Worm (Caenorhabditis elegans): ENCODE measurements around the gene math-16.

Gene math-16

ce11 chrII:1850840-1851294 lies 27.7 kb downstream of the math-16 start, which contains the start of gene C52E2.3:
C52E2.3 (plus strand) TSS chrII:1851244.
- TF ChIP-seq dox-1 (GFP tag; IDR thresholded peaks at IDR 0.05) (no peak), bed-1 (GFP tag; IDR thresholded peaks at IDR 0.05) (no peak), F39B2.1 (GFP tag; IDR thresholded peaks at IDR 0.05) (no peak), hlh-12 (tag; optimal IDR thresholded peaks at IDR 0.05) (no peak), fkh-3 (tag; optimal IDR thresholded peaks at IDR 0.05) (no peak), lag-1 (GFP tag; IDR thresholded peaks at IDR 0.05) (no peak), atf-7 (tag; optimal IDR thresholded peaks at IDR 0.05) (no peak), lsl-1 (GFP tag; optimal IDR thresholded peaks at IDR 0.05) (no peak), hsf-1 (GFP tag; IDR thresholded peaks at IDR 0.05) (no peak), F57C9.4 (tag; optimal IDR thresholded peaks at IDR 0.05) (no peak), mel-28 (tag; optimal IDR thresholded peaks at IDR 0.05; ENCODE audit: borderline replicate concordance) (no peak), nhr-27 (tag; optimal IDR thresholded peaks at IDR 0.05) (no peak), cebp-2 (GFP tag; IDR thresholded peaks at IDR 0.05) (no peak), K12H6.12 (tag; optimal IDR thresholded peaks at IDR 0.05) (no peak), snpc-1.3 (tag; optimal IDR thresholded peaks at IDR 0.05; ENCODE audit: insufficient read depth) (no peak), let-526 (GFP tag; IDR thresholded peaks at IDR 0.05) (no peak)

ce11 chrII:1850299-1850698 lies 28.3 kb downstream of the math-16 start, which contains the start of gene fbxb-96:
fbxb-96 (minus strand) TSS chrII:1850399.
- TF ChIP-seq ztf-22 (GFP tag; optimal IDR thresholded peaks at IDR 0.05) (no peak), rpc-1 (optimal IDR thresholded peaks at IDR 0.05) (no peak), rpc-1 (tag; optimal IDR thresholded peaks at IDR 0.05) (no peak), F52B5.7 (tag; optimal IDR thresholded peaks at IDR 0.05) (no peak)

ce11 chrII:1848109-1848508 lies 30.5 kb downstream of the math-16 start, which contains the start of gene fbxb-97:
fbxb-97 (minus strand) TSS chrII:1848161.
- no peak for TF ChIP-seq F10E7.11 (tag; optimal IDR thresholded peaks at IDR 0.05)
- TF ChIP-seq hmg-20 (GFP tag; IDR thresholded peaks at IDR 0.05), result no peak
- peak; percentile 42; the same call in 1 of the 2 replicates for TF ChIP-seq madf-6 (GFP tag; IDR thresholded peaks at IDR 0.05)
- TF ChIP-seq hmg-1.2 (GFP tag; IDR thresholded peaks at IDR 0.05), result peak; percentile 20; the same call in 1 of the 2 replicates
- TF ChIP-seq T26A5.8 (tag; optimal IDR thresholded peaks at IDR 0.05), result no peak
- TF ChIP-seq egrh-3 (GFP tag; IDR thresholded peaks at IDR 0.05), result no peak
- no peak for TF ChIP-seq dox-1 (GFP tag; IDR thresholded peaks at IDR 0.05)

- TF ChIP-seq nhr-90 (tag; optimal IDR thresholded peaks at IDR 0.05) (no peak), nfyb-1 (GFP tag; IDR thresholded peaks at IDR 0.05) (peak; percentile 58; the same call in 1 of the 2 replicates)
Measured at ce11 chrII:1844552-1844951, 34.0 kb downstream of the math-16 start.

- TF ChIP-seq nhr-80 (tag; optimal IDR thresholded peaks at IDR 0.05) (peak; percentile 60), F49E8.2 (tag; optimal IDR thresholded peaks at IDR 0.05; ENCODE audit: insufficient read depth) (no peak)
Measured at ce11 chrII:1842894-1843293, 35.7 kb downstream of the math-16 start, which contains the start of the genes C52E2.5 and C52E2.4. C52E2.5 (minus strand) TSS chrII:1842936. C52E2.4 (plus strand) TSS chrII:1843145.

- TF ChIP-seq ceh-27 (GFP tag; optimal IDR thresholded peaks at IDR 0.05), result no peak
Measured at ce11 chrII:1836204-1836603, 42.4 kb downstream of the math-16 start, which contains the start of gene T08E11.1. T08E11.1 (plus strand) TSS chrII:1836504.
